Worm (Caenorhabditis elegans): ENCODE measurements around the gene C40C9.3.

C40C9.3 gene

ce11 chrX:13675444-13675843 is 28.0 kb downstream of the C40C9.3 start (continued):
- TF ChIP-seq mab-9 (GFP tag; IDR thresholded peaks at IDR 0.05) = no peak
- peak in 1 of 2 experiments; percentile 27 for TF ChIP-seq lin-35 (GFP tag; optimal IDR thresholded peaks at IDR 0.05)
- TF ChIP-seq grh-1 (GFP tag; IDR thresholded peaks at IDR 0.05) = no peak
- no peak for TF ChIP-seq elt-2 (tag; optimal IDR thresholded peaks at IDR 0.05)
- no peak for TF ChIP-seq C04F5.9 (tag; optimal IDR thresholded peaks at IDR 0.05)
- no peak for TF ChIP-seq rnt-1 (tag; optimal IDR thresholded peaks at IDR 0.05)
- no peak for TF ChIP-seq ceh-63 (GFP tag; optimal IDR thresholded peaks at IDR 0.05)
- no peak for TF ChIP-seq Y116A8C.19 (tag; optimal IDR thresholded peaks at IDR 0.05; ENCODE audit: borderline replicate concordance)
- no peak for TF ChIP-seq jun-1 (tag; optimal IDR thresholded peaks at IDR 0.05)
- TF ChIP-seq mdl-1 (tag; optimal IDR thresholded peaks at IDR 0.05) = peak in 1 of 2 experiments; percentile 6
- no peak for TF ChIP-seq fos-1 (tag; optimal IDR thresholded peaks at IDR 0.05)
- peak; percentile 25 to 32 for TF ChIP-seq lsy-2 (tag; optimal IDR thresholded peaks at IDR 0.05)
- no peak for TF ChIP-seq sup-37 (GFP tag; optimal IDR thresholded peaks at IDR 0.05)
- TF ChIP-seq F16B12.6 (tag; optimal IDR thresholded peaks at IDR 0.05) = no peak
- TF ChIP-seq hpl-2 (GFP tag; optimal IDR thresholded peaks at IDR 0.05) = no peak
- TF ChIP-seq nhr-12 (tag; optimal IDR thresholded peaks at IDR 0.05) = no peak
- no peak for TF ChIP-seq isw-1 (GFP tag; IDR thresholded peaks at IDR 0.05)
- peak; percentile 45 for TF ChIP-seq mep-1 (tag; optimal IDR thresholded peaks at IDR 0.05)

- no peak for TF ChIP-seq fkh-4 (tag; optimal IDR thresholded peaks at IDR 0.05; ENCODE audit: borderline replicate concordance)
- no peak for TF ChIP-seq xbp-1 (tag; optimal IDR thresholded peaks at IDR 0.05)
- TF ChIP-seq blmp-1 (tag; optimal IDR thresholded peaks at IDR 0.05) = peak; percentile 21
Measured at ce11 chrX:13676892-13677291, 29.5 kb downstream of the C40C9.3 start, which contains the start of gene gck-4. Gene gck-4, plus strand, starts transcription at chrX:13677192.

ce11 chrX:13685725-13686124 is 38.3 kb downstream of the C40C9.3 start:
- no peak for TF ChIP-seq mdl-1 (tag; optimal IDR thresholded peaks at IDR 0.05)
- peak; percentile 50 for TF ChIP-seq elt-2 (tag; optimal IDR thresholded peaks at IDR 0.05)
- peak in 1 of 2 experiments; percentile 15 for TF ChIP-seq lin-35 (GFP tag; optimal IDR thresholded peaks at IDR 0.05)

ce11 chrX:13687111-13687512 is 39.7 kb downstream of the C40C9.3 start:
- TF ChIP-seq nhr-71 (tag; optimal IDR thresholded peaks at IDR 0.05) (peak; percentile 70), nhr-19 (GFP tag; conservative IDR thresholded peaks at IDR 0.05) (no peak; the same call in 1 of the 2 replicates), unc-86 (tag; optimal IDR thresholded peaks at IDR 0.05) (peak; percentile 37), Y116A8C.19 (tag; optimal IDR thresholded peaks at IDR 0.05; ENCODE audit: borderline replicate concordance) (no peak), ceh-8 (GFP tag; optimal IDR thresholded peaks at IDR 0.05) (no peak), C34B4.2 (tag; optimal IDR thresholded peaks at IDR 0.05) (no peak), mep-1 (tag; optimal IDR thresholded peaks at IDR 0.05) (peak; percentile 54), ets-5 (GFP tag; IDR thresholded peaks at IDR 0.05) (no peak), snu-23 (GFP tag; optimal IDR thresholded peaks at IDR 0.05) (peak; percentile 65), grh-1 (GFP tag; IDR thresholded peaks at IDR 0.05) (no peak), nhr-77 (tag; optimal IDR thresholded peaks at IDR 0.05) (no peak), unc-130 (tag; optimal IDR thresholded peaks at IDR 0.05) (no peak), hpl-2 (GFP tag; optimal IDR thresholded peaks at IDR 0.05) (no peak), hlh-17 (GFP tag; optimal IDR thresholded peaks at IDR 0.05; ENCODE audit: borderline replicate concordance) (no peak), sox-4 (tag; optimal IDR thresholded peaks at IDR 0.05) (no peak), efl-1 (optimal IDR thresholded peaks at IDR 0.05) (peak in 1 of 2 experiments; percentile 37), efl-1 (GFP tag; optimal IDR thresholded peaks at IDR 0.05 in 1 of 2) (no peak), ceh-90 (tag; optimal IDR thresholded peaks at IDR 0.05) (no peak), mab-9 (GFP tag; IDR thresholded peaks at IDR 0.05) (no peak), nhr-20 (tag; optimal IDR thresholded peaks at IDR 0.05) (peak; percentile 64), aha-1 (tag; optimal IDR thresholded peaks at IDR 0.05) (no peak), ceh-82 (tag; optimal IDR thresholded peaks at IDR 0.05) (peak; percentile 34 to 71 (median 56)), nhr-85 (tag) (peak; percentile 50), zag-1 (tag; optimal IDR thresholded peaks at IDR 0.05) (no peak), lin-15B (tag; optimal IDR thresholded peaks at IDR 0.05) (no peak), lir-3 (tag; optimal IDR thresholded peaks at IDR 0.05; ENCODE audit: poor library complexity) (no peak), nhr-237 (tag; optimal IDR thresholded peaks at IDR 0.05) (no peak), nhr-28 (tag; optimal IDR thresholded peaks at IDR 0.05) (no peak), ama-1 (optimal IDR thresholded peaks at IDR 0.05) (no peak), lin-39 (tag; optimal IDR thresholded peaks at IDR 0.05) (no peak), lin-14 (GFP tag; optimal IDR thresholded peaks at IDR 0.05) (peak; percentile 91), vab-15 (tag; optimal IDR thresholded peaks at IDR 0.05) (no peak)
